Worm (Caenorhabditis elegans) whole organism, L1 larva: ENCODE data around the gene srx-92.

ENCODE experiments used
- C34B4.2 ChIP-seq: sonication (generic microtip); optimal IDR thresholded peaks from 2 replicates; lab custom pipeline; 2017; ENCODE audit warnings: mild to moderate bottlenecking, missing genetic modification characterization, missing compliant biosample characterization
- ama-1 ChIP-seq: fragments of 150-350 bp; optimal IDR thresholded peaks from 2 replicates; lab custom pipeline; 2014
- ceh-82 ChIP-seq, 3 experiments: fragments of 150-350 bp in 1 of 3; sonication (generic microtip) in 2 of 3; optimal IDR thresholded peaks; 2 replicates each; lab custom pipeline; 2014 to 2017; ENCODE audit warnings: missing biosample characterization in 3 of 3, missing genetic modification characterization in 3 of 3
- ceh-90 ChIP-seq: sonication (generic microtip); optimal IDR thresholded peaks from 2 replicates; lab custom pipeline; 2016; ENCODE audit warnings: missing genetic modification characterization, missing compliant biosample characterization
- fkh-4 ChIP-seq: sonication (generic microtip); optimal IDR thresholded peaks from 2 replicates; lab custom pipeline; 2016; ENCODE audit warnings: missing compliant biosample characterization, missing genetic modification characterization, borderline replicate concordance
- fkh-8 ChIP-seq: sonication (generic microtip); optimal IDR thresholded peaks from 2 replicates; lab custom pipeline; 2016; ENCODE audit warnings: mild to moderate bottlenecking, missing genetic modification characterization, missing compliant biosample characterization
- jun-1 ChIP-seq: fragments of 150-350 bp; optimal IDR thresholded peaks from 2 replicates; lab custom pipeline; 2014; ENCODE audit warnings: missing biosample characterization, missing genetic modification reagents, missing genetic modification characterization
- lin-14 ChIP-seq: fragments of 200-800 bp; sonication (Bioruptor generic); optimal IDR thresholded peaks from 2 replicates; lab custom pipeline; 2018; ENCODE audit warnings: mild to moderate bottlenecking, missing genetic modification characterization, moderate library complexity, missing compliant biosample characterization
- lin-39 ChIP-seq: fragments of 150-350 bp; optimal IDR thresholded peaks from 2 replicates; lab custom pipeline; 2014; ENCODE audit warnings: missing biosample characterization, missing genetic modification reagents, missing genetic modification characterization
- lir-3 ChIP-seq: sonication (generic microtip); optimal IDR thresholded peaks from 2 replicates; lab custom pipeline; 2016; ENCODE audit warnings: mild to moderate bottlenecking, missing genetic modification characterization, moderate library complexity, missing compliant biosample characterization; ENCODE audit not compliant: poor library complexity
- mef-2 ChIP-seq: fragments of 150-350 bp; optimal IDR thresholded peaks from 2 replicates; lab custom pipeline; 2014; ENCODE audit warnings: missing biosample characterization, missing genetic modification characterization
- rnt-1 ChIP-seq: sonication (generic microtip); optimal IDR thresholded peaks from 2 replicates; lab custom pipeline; 2016; ENCODE audit warnings: mild to moderate bottlenecking, missing genetic modification characterization, moderate library complexity, missing compliant biosample characterization
- snu-23 ChIP-seq: sonication (generic microtip); optimal IDR thresholded peaks from 2 replicates; lab custom pipeline; 2016; ENCODE audit warnings: missing genetic modification characterization, missing compliant biosample characterization
- swsn-7 ChIP-seq: sonication (generic microtip); optimal IDR thresholded peaks from 2 replicates; lab custom pipeline; 2016; ENCODE audit warnings: missing genetic modification characterization, missing compliant biosample characterization
- tlp-1 ChIP-seq: fragments of 150-350 bp; optimal IDR thresholded peaks from 2 replicates; lab custom pipeline; 2014; ENCODE audit warnings: missing biosample characterization, missing genetic modification characterization
- unc-86 ChIP-seq: sonication (generic microtip); optimal IDR thresholded peaks from 2 replicates; lab custom pipeline; 2016; ENCODE audit warnings: missing genetic modification characterization, missing compliant biosample characterization
- zip-4 ChIP-seq: fragments of 200-800 bp; sonication (Bioruptor generic); optimal IDR thresholded peaks from 2 replicates; lab custom pipeline; 2018; ENCODE audit warnings: mild to moderate bottlenecking, missing genetic modification characterization, moderate library complexity, missing compliant biosample characterization
- ztf-4 ChIP-seq: fragments of 150-350 bp; optimal IDR thresholded peaks from 2 replicates; lab custom pipeline; 2014; ENCODE audit warnings: missing biosample characterization, missing genetic modification characterization

The srx-92 gene

ce11 chrV:7275491-7275890, 49.7 kb downstream of the srx-92 start, which contains the start of gene C13A2.5:
TSS of gene C13A2.5 (plus strand) at chrV:7275791.
- TF ChIP-seq C34B4.2 (no peak), lir-3 (tag; lab: Kevin White, UChicago) (no peak), snu-23 (GFP tag; lab: Kevin White, UChicago) (no peak), lin-14 (no peak), fkh-4 (no peak), swsn-7 (no peak)

- TF ChIP-seq ceh-82 (tag; optimal IDR thresholded peaks at IDR 0.05; lab: Kevin White, UChicago) (no peak), unc-86 (tag; lab: Kevin White, UChicago) (no peak), rnt-1 (tag; lab: Kevin White, UChicago) (no peak), ztf-4 (no peak), ama-1 (no peak), ceh-90 (no peak), zip-4 (GFP tag; lab: Kevin White, UChicago) (no peak), fkh-8 (no peak), lin-39 (tag; lab: Kevin White, UChicago) (no peak), mef-2 (tag; lab: Kevin White, UChicago) (no peak), jun-1 (no peak), tlp-1 (tag; lab: Kevin White, UChicago) (no peak)
- TF ChIP-seq, all 84 proteins: peak for 0
Observed at ce11 chrV:7274992-7275391, 50.2 kb downstream of the srx-92 start, which contains the start of gene C13A2.10. TSS of gene C13A2.10 (minus strand) at chrV:7275092.
